Worm (Caenorhabditis elegans): Measurements from ENCODE around the gene K09C4.1.

K09C4.1 gene

ce11 chrX:3258842-3259241 is 39.8 kb upstream of the K09C4.1 start, which contains the start of gene lbp-1:
Gene lbp-1, plus strand, starts transcription at chrX:3259142.
- no peak for TF ChIP-seq T23F11.4 (GFP tag; optimal IDR thresholded peaks at IDR 0.05)

ce11 chrX:3260509-3260908 is 38.2 kb upstream of the K09C4.1 start, which contains the start of gene lbp-2:
Gene lbp-2, plus strand, starts transcription at chrX:3260610.
- TF ChIP-seq pax-1 (tag; optimal IDR thresholded peaks at IDR 0.05) (no peak), fax-1 (tag; optimal IDR thresholded peaks at IDR 0.05) (no peak), nfya-1 (tag; optimal IDR thresholded peaks at IDR 0.05) (no peak), hlh-6 (tag; optimal IDR thresholded peaks at IDR 0.05) (no peak), ceh-22 (tag; optimal IDR thresholded peaks at IDR 0.05) (no peak), fkh-6 (tag; optimal IDR thresholded peaks at IDR 0.05) (no peak), madf-2 (tag; optimal IDR thresholded peaks at IDR 0.05) (no peak), ceh-30 (tag; optimal IDR thresholded peaks at IDR 0.05) (no peak), zip-5 (tag; optimal IDR thresholded peaks at IDR 0.05) (no peak), gmeb-2 (tag; optimal IDR thresholded peaks at IDR 0.05) (no peak), unc-86 (tag; optimal IDR thresholded peaks at IDR 0.05) (no peak), unc-42 (tag; optimal IDR thresholded peaks at IDR 0.05) (no peak), pros-1 (tag; optimal IDR thresholded peaks at IDR 0.05) (no peak), syd-9 (tag; optimal IDR thresholded peaks at IDR 0.05) (no peak), nhr-232 (tag; optimal IDR thresholded peaks at IDR 0.05) (no peak)

- TF ChIP-seq hlh-6 (tag; optimal IDR thresholded peaks at IDR 0.05) (no peak), tbx-2 (tag; optimal IDR thresholded peaks at IDR 0.05) (no peak), ets-4 (tag; optimal IDR thresholded peaks at IDR 0.05) (no peak), hlh-13 (GFP tag; optimal IDR thresholded peaks at IDR 0.05) (no peak), pqm-1 (tag; optimal IDR thresholded peaks at IDR 0.05) (no peak), lim-6 (tag; optimal IDR thresholded peaks at IDR 0.05) (no peak), unc-3 (GFP tag; conservative IDR thresholded peaks at IDR 0.05) (no peak), unc-3 (tag; optimal IDR thresholded peaks at IDR 0.05) (no peak), ceh-45 (GFP tag; IDR thresholded peaks at IDR 0.05) (no peak), ceh-48 (tag; optimal IDR thresholded peaks at IDR 0.05) (no peak), fax-1 (tag; optimal IDR thresholded peaks at IDR 0.05) (no peak), mec-3 (tag; optimal IDR thresholded peaks at IDR 0.05; ENCODE audit: borderline replicate concordance) (no peak), dmd-4 (tag; optimal IDR thresholded peaks at IDR 0.05; ENCODE audit: borderline replicate concordance) (no peak), ahr-1 (tag; optimal IDR thresholded peaks at IDR 0.05) (no peak), C08G9.2 (tag; optimal IDR thresholded peaks at IDR 0.05) (no peak), ceh-22 (tag; optimal IDR thresholded peaks at IDR 0.05) (no peak), npax-4 (tag; optimal IDR thresholded peaks at IDR 0.05) (no peak)
Observed at ce11 chrX:3262600-3262999, 36.1 kb upstream of the K09C4.1 start, which contains the start of gene fbxb-71. Gene fbxb-71, plus strand, starts transcription at chrX:3262900.

- TF ChIP-seq unc-55 (GFP tag; optimal IDR thresholded peaks at IDR 0.05) (peak; percentile 3), hlh-15 (tag; optimal IDR thresholded peaks at IDR 0.05) (no peak)
Observed at ce11 chrX:3270806-3271205, 27.9 kb upstream of the K09C4.1 start, which contains the start of gene sul-1. Gene sul-1, minus strand, starts transcription at chrX:3270906.

DNA sequence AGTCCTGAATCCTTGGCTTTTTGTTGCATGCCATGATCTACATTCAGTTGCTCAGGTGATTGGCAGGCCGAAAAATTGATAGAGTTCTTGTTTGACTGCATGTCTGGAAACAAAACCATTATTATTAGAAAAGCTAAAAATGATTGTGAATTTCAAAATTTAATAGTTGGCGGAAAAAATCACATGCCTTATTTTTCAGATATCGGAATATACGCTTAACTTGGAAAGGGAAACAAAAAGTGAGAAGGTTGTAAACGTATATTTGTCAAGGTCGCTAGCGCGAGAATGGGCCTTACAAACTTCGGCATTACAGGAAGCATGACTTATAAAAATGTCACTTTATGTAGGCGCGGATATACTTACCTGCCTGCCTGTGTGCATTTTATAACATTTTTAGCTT is 27.0 kb upstream of the K09C4.1 start, which contains the start of gene K09C4.9:
Gene K09C4.9, minus strand, starts transcription at position 101 of the 400 bp plus-strand sequence.
- no peak for TF ChIP-seq ceh-14 (tag; optimal IDR thresholded peaks at IDR 0.05)
- no peak for TF ChIP-seq F13H6.1 (tag; optimal IDR thresholded peaks at IDR 0.05)
- no peak for TF ChIP-seq ztf-16 (tag; optimal IDR thresholded peaks at IDR 0.05)

DNA sequence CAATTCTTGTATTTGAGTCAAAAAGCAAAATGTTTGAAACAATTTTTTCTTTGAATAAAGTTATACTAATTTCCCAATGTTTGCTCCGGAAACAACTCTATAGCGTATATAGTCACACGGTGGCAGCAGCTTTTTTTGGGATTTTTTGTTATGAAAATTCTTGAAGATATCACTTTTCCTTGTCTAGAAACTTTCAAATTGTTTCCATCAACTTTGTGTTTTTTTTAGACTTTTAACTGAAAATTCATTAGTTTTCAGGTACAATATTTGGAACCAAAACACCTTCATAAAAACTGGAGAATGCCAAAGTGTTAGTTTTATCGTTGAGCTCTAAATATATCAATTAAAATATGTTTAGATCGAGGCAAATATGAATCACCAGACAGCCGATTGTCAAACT is 26.1 kb upstream of the K09C4.1 start, which contains the start of gene K09C4.7:
Gene K09C4.7, plus strand, starts transcription at position 301 of the 400 bp plus-strand sequence.
- no peak for TF ChIP-seq dve-1 (tag; optimal IDR thresholded peaks at IDR 0.05)
- TF ChIP-seq C38D4.7 (GFP tag; optimal IDR thresholded peaks at IDR 0.05): no peak
